Worm (Caenorhabditis elegans) whole organism, L4 larva: ENCODE results near the gene set-25.
"Not testable (repeated sequence)": the region's sequence is repeated elsewhere in the genome, so short reads cannot be mapped to it uniquely, and the experiment has no call there.

Source experiments
- D1046.2 ChIP-seq: fragments of 200-800 bp; sonication (Bioruptor generic); IDR thresholded peaks from 2 replicates; pipeline ENCODE4 v1.3.6; 2022; ENCODE audit warnings: missing genetic modification characterization, missing compliant biosample characterization
- R02D3.7 ChIP-seq: fragments of 150-350 bp; sonication (generic microtip); optimal IDR thresholded peaks from 3 replicates; lab custom pipeline; 2014; ENCODE audit warnings: missing biosample characterization, missing genetic modification characterization
- Y75B8A.6 ChIP-seq: fragments of 200-800 bp; sonication (Bioruptor generic); IDR thresholded peaks from 2 replicates; pipeline ENCODE4 v1.3.6; 2022; ENCODE audit warnings: missing genetic modification reagents, missing genetic modification characterization, missing compliant biosample characterization
- ZK337.2 ChIP-seq: fragments of 200-800 bp; sonication (Bioruptor generic); IDR thresholded peaks from 2 replicates; pipeline ENCODE4 v1.3.6; 2022; ENCODE audit warnings: missing genetic modification reagents, missing genetic modification characterization, missing compliant biosample characterization
- aha-1 ChIP-seq: fragments of 150-350 bp; peaks from one replicate; lab custom pipeline; 2014; ENCODE audit warnings: missing biosample characterization, missing genetic modification characterization
- attf-4 ChIP-seq: sonication (generic microtip); optimal IDR thresholded peaks from 3 replicates; lab custom pipeline; 2017; ENCODE audit warnings: missing biosample characterization, missing genetic modification characterization
- ceh-20 ChIP-seq: fragments of 200-800 bp; sonication (Bioruptor generic); IDR thresholded peaks from 2 replicates; pipeline ENCODE4 v1.3.6; 2022; ENCODE audit warnings: missing genetic modification reagents, missing genetic modification characterization, missing compliant biosample characterization
- ctbp-1 ChIP-seq: fragments of 200-800 bp; sonication (Bioruptor generic); IDR thresholded peaks from 2 replicates; pipeline ENCODE4 v1.3.6; 2022; ENCODE audit warnings: missing genetic modification reagents, missing genetic modification characterization, missing compliant biosample characterization
- dmd-8 ChIP-seq: fragments of 200-800 bp; sonication (Bioruptor generic); IDR thresholded peaks from 2 replicates; pipeline ENCODE4 v1.3.6; 2022; ENCODE audit warnings: missing genetic modification characterization, missing compliant biosample characterization
- dve-1 ChIP-seq: sonication (generic microtip); optimal IDR thresholded peaks from 2 replicates; lab custom pipeline; 2017; ENCODE audit warnings: antibody characterized with exemption, mild to moderate bottlenecking, missing genetic modification characterization, missing compliant biosample characterization; ENCODE audit not compliant: insufficient read depth
- egl-43 ChIP-seq: fragments of 200-800 bp; sonication (Bioruptor generic); IDR thresholded peaks from 2 replicates; pipeline ENCODE4 v1.3.6; 2022; ENCODE audit warnings: missing genetic modification reagents, missing genetic modification characterization, missing compliant biosample characterization
- fkh-10 ChIP-seq: fragments of 150-350 bp; optimal IDR thresholded peaks from 2 replicates; lab custom pipeline; 2014; ENCODE audit warnings: missing biosample characterization, missing genetic modification reagents, missing genetic modification characterization
- hif-1 ChIP-seq, 2 experiments: sonication (generic microtip); optimal IDR thresholded peaks; 2 replicates each; lab custom pipeline; 2016 to 2017; ENCODE audit warnings: missing compliant biosample characterization in 2 of 2, missing genetic modification characterization in 2 of 2, missing genetic modification reagents in 2 of 2, missing genotype in 2 of 2, mild to moderate bottlenecking in 1 of 2
- hlh-11 ChIP-seq: fragments of 200-800 bp; sonication (Bioruptor generic); optimal IDR thresholded peaks from 2 replicates; lab custom pipeline; 2018; ENCODE audit warnings: mild to moderate bottlenecking, missing genetic modification characterization, missing compliant biosample characterization
- lim-7 ChIP-seq: fragments of 200-800 bp; sonication (Bioruptor generic); IDR thresholded peaks from 2 replicates; pipeline ENCODE4 v1.3.6; 2022; ENCODE audit warnings: missing genetic modification characterization, missing compliant biosample characterization
- lin-1 ChIP-seq: fragments of 200-800 bp; sonication (Bioruptor generic); IDR thresholded peaks from 2 replicates; pipeline ENCODE4 v1.3.6; 2022; ENCODE audit warnings: missing genetic modification reagents, missing genetic modification characterization, missing compliant biosample characterization
- lin-38 ChIP-seq: fragments of 200-800 bp; sonication (Bioruptor generic); IDR thresholded peaks from 2 replicates; pipeline ENCODE4 v1.3.6; 2022; ENCODE audit warnings: missing genetic modification reagents, missing genetic modification characterization, missing compliant biosample characterization
- mes-2 ChIP-seq: sonication (generic microtip); optimal IDR thresholded peaks from 2 replicates; lab custom pipeline; 2016; ENCODE audit warnings: missing genotype, mild to moderate bottlenecking, missing genetic modification characterization, missing compliant biosample characterization; ENCODE audit not compliant: poor library complexity, severe bottlenecking
- mxl-3 ChIP-seq: fragments of 200-800 bp; sonication (Bioruptor generic); optimal IDR thresholded peaks from 2 replicates; lab custom pipeline; 2018; ENCODE audit warnings: mild to moderate bottlenecking, missing genetic modification characterization, missing compliant biosample characterization
- nhr-10 ChIP-seq: fragments of 150-350 bp; optimal IDR thresholded peaks from 2 replicates; lab custom pipeline; 2014; ENCODE audit warnings: missing biosample characterization, missing genetic modification characterization
- nhr-102 ChIP-seq: sonication (generic microtip); optimal IDR thresholded peaks from 2 replicates; lab custom pipeline; 2016; ENCODE audit warnings: mild to moderate bottlenecking, missing genetic modification characterization, moderate library complexity, missing compliant biosample characterization
- nhr-11 ChIP-seq: fragments of 150-350 bp; optimal IDR thresholded peaks from 2 replicates; lab custom pipeline; 2014; ENCODE audit warnings: missing biosample characterization, missing genetic modification characterization
- nhr-28 ChIP-seq: fragments of 150-350 bp; optimal IDR thresholded peaks from 2 replicates; lab custom pipeline; 2014; ENCODE audit warnings: missing biosample characterization, missing genetic modification characterization
- pha-4 ChIP-seq, 2 experiments: fragments of 150-350 bp in 1 of 2; fragments of 200-800 bp in 1 of 2; sonication (Bioruptor generic) in 1 of 2; IDR thresholded peaks in 1 of 2; optimal IDR thresholded peaks in 1 of 2; 2 replicates each; pipeline versions ENCODE4 v1.3.6 to Lab custom; 2014 to 2022; ENCODE audit warnings: missing genetic modification characterization in 2 of 2, missing genetic modification reagents in 2 of 2, missing biosample characterization in 1 of 2, missing compliant biosample characterization in 1 of 2
- php-3 ChIP-seq: fragments of 200-800 bp; sonication (Bioruptor generic); IDR thresholded peaks from 2 replicates; pipeline ENCODE4 v1.3.6; 2022; ENCODE audit warnings: missing genetic modification reagents, missing genetic modification characterization, missing compliant biosample characterization
- sdz-12 ChIP-seq: fragments of 200-800 bp; sonication (Bioruptor generic); optimal IDR thresholded peaks from 2 replicates; lab custom pipeline; 2018; ENCODE audit warnings: mild to moderate bottlenecking, missing genetic modification characterization, missing compliant biosample characterization
- set-16 ChIP-seq: fragments of 200-800 bp; sonication (Bioruptor generic); IDR thresholded peaks from 2 replicates; pipeline ENCODE4 v1.3.6; 2022; ENCODE audit warnings: missing genetic modification reagents, missing genetic modification characterization, missing compliant biosample characterization
- spr-1 ChIP-seq: sonication (generic microtip); optimal IDR thresholded peaks from 2 replicates; lab custom pipeline; 2016; ENCODE audit warnings: mild to moderate bottlenecking, missing genetic modification characterization, missing compliant biosample characterization
- tra-1 ChIP-seq: fragments of 200-800 bp; sonication (Bioruptor generic); IDR thresholded peaks from 2 replicates; pipeline ENCODE4 v1.3.6; 2022; ENCODE audit warnings: missing genetic modification reagents, missing genetic modification characterization, missing compliant biosample characterization
- unc-62 ChIP-seq, 3 experiments: fragments of 150-350 bp in 1 of 3; sonication (generic microtip); optimal IDR thresholded peaks in 2 of 3; peaks in 1 of 3; 1 replicate in 1 of 3; 2 replicates in 2 of 3; lab custom pipeline; 2014 to 2017; ENCODE audit warnings: missing biosample characterization in 3 of 3, missing genetic modification characterization in 3 of 3, missing genetic modification reagents in 3 of 3, missing genotype in 1 of 3
- vab-7 ChIP-seq: fragments of 200-800 bp; sonication (Bioruptor generic); IDR thresholded peaks from 2 replicates; pipeline ENCODE4 v1.3.6; 2022; ENCODE audit warnings: missing genetic modification reagents, missing genetic modification characterization, missing compliant biosample characterization
- ztf-7 ChIP-seq: fragments of 150-350 bp; optimal IDR thresholded peaks from 2 replicates; lab custom pipeline; 2014; ENCODE audit warnings: missing biosample characterization, missing genetic modification characterization

The set-25 gene

DNA sequence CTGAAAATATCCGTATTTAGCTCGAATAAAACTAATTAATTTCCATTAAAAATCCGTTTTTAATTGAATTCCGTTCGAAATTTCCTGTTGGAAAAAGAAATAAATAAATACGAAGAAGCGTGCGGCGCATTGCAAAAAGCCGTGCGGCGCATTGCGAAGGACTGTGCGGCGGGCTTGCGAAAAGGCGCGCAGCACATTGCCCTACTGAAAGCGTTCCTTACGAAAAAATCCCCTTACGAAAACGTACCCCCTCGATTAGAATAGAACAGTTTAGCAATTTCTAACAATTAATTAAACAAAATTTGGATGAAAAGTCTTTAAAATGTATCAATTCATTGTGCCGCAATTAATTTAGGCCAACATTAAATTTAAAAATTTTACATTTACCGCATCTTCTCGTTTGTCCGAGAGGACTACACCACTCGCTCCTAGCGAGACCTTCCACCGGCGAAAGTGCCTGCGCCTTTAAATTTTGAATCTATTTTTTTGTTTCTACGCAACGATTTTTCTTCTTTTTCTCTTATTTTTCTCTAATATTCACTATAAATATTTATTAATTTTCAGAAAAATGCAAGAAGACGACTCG lies 3.5 kb upstream of the set-25 start, which contains the start of gene npp-18 (continued):
- TF ChIP-seq mes-2 (tag; lab: Kevin White, UChicago) = peak; percentile 81
- peak; percentile 45; the same call in 1 of the 2 replicates for TF ChIP-seq php-3
- 0 out of 2 replicates have a peak, but pooled peaks have one; percentile 54 for TF ChIP-seq lin-1 (GFP tag; lab: Robert Waterston, UW)
- 0 out of 2 replicates have a peak, but pooled peaks have one; percentile 44 for TF ChIP-seq dmd-8
- peak; percentile 77; the same call in 1 of the 2 replicates for TF ChIP-seq D1046.2 (GFP tag; lab: Robert Waterston, UW)
- TF ChIP-seq set-16 = peak; percentile 55; the same call in 1 of the 2 replicates
- peak; percentile 67 for TF ChIP-seq vab-7 (GFP tag; lab: Robert Waterston, UW)
- TF ChIP-seq hlh-11 (tag; lab: Kevin White, UChicago) = peak; percentile 4
- peak; percentile 62; the same call in 1 of the 2 replicates for TF ChIP-seq lim-7 (GFP tag; lab: Robert Waterston, UW)
- peak; percentile 84 for TF ChIP-seq lin-38 (GFP tag; lab: Robert Waterston, UW)
- TF ChIP-seq pha-4 (GFP tag; IDR thresholded peaks at IDR 0.05; lab: Robert Waterston, UW) = peak; percentile 77
- TF ChIP-seq pha-4 (tag; optimal IDR thresholded peaks at IDR 0.05; lab: Kevin White, UChicago) = not testable (repeated sequence)
- TF ChIP-seq ztf-7 (tag; lab: Kevin White, UChicago) = peak; percentile 0
- peak; percentile 9 for TF ChIP-seq nhr-28
- peak; percentile 56 for TF ChIP-seq dve-1

DNA sequence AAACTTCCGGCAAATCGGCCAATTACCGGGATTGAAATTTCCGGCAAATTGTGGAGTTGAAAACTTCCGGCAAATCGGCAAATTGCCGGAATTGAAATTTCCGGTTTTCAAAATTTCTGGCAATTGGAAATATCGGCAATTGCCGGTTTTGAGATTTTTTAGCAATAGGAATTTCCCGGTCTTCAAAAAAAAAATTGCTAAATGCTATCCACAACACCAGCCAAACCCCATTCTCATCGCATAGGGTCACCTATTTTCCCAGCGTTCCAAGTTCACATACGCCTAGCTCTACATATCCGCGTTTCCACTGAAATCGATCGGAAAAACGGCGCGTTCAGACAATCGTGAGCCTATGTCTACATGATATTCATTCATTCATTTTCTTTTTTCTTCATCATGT lies 7.5 kb downstream of the set-25 start, which contains the start of gene F56A8.8:
F56A8.8 (plus strand) TSS at position 301 of the 400 bp plus-strand sequence.
- TF ChIP-seq ZK337.2 (GFP tag; lab: Robert Waterston, UW) (no peak), ceh-20 (0 out of 2 replicates have a peak, but pooled peaks have one; percentile 8), nhr-10 (tag; lab: Kevin White, UChicago) (no peak), pha-4 (GFP tag; IDR thresholded peaks at IDR 0.05; lab: Robert Waterston, UW) (0 out of 2 replicates have a peak, but pooled peaks have one; percentile 32), pha-4 (tag; optimal IDR thresholded peaks at IDR 0.05; lab: Kevin White, UChicago) (no peak)

DNA sequence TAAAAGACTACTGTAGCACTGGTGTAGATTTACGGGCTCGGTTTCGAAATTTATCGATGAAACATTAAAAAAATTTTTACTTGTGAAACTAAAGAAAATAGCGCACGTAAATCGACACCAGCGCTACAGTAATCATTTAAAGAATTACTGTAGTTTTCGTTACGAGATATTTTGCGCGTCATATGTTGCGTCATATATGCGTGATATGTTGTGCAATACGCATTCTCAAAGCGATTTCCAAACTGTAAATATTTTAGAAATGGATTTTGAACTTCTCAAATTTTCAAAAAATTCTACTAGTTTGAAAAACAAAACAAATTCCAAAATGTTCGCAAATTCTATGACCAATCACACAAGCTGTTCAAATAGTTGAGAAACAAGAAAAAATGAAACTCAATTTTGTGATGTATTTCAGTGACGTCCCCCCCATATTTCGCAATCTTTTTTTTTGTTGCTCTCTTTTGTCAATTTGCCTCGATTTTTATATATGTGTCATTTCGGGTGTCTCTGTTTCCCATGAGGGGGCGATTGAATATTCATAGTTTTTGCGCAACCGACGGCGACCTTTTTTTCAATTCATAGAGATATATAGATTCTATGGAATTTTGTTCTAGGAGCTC lies 14.9 kb downstream of the set-25 start:
- TF ChIP-seq ctbp-1 (GFP tag; lab: Robert Waterston, UW) = no peak
- TF ChIP-seq Y75B8A.6 (GFP tag; lab: Robert Waterston, UW) = no peak
- TF ChIP-seq fkh-10 (GFP tag; lab: Kevin White, UChicago) = peak; percentile 26
- peak in 1 of 2 experiments; percentile 73 for TF ChIP-seq unc-62 (GFP tag; optimal IDR thresholded peaks at IDR 0.05 in 1 of 2; lab: Kevin White, UChicago)
- TF ChIP-seq unc-62 (tag; optimal IDR thresholded peaks at IDR 0.05; lab: Kevin White, UChicago) = no peak
- no peak for TF ChIP-seq egl-43 (GFP tag; lab: Robert Waterston, UW)
- TF ChIP-seq tra-1 (GFP tag; lab: Robert Waterston, UW) = no peak
- peak; percentile 19 for TF ChIP-seq aha-1

- TF ChIP-seq mxl-3 (GFP tag; lab: Kevin White, UChicago) (no peak), R02D3.7 (tag; lab: Kevin White, UChicago) (no peak), pha-4 (GFP tag; IDR thresholded peaks at IDR 0.05; lab: Robert Waterston, UW) (no peak), pha-4 (tag; optimal IDR thresholded peaks at IDR 0.05; lab: Kevin White, UChicago) (no peak), nhr-11 (no peak), attf-4 (tag; lab: Kevin White, UChicago) (no peak), spr-1 (tag; lab: Kevin White, UChicago) (no peak), sdz-12 (no peak), hif-1 (tag; optimal IDR thresholded peaks at IDR 0.05; lab: Kevin White, UChicago) (no peak), nhr-102 (tag; lab: Kevin White, UChicago) (no peak)
Measured at ce11 chrIII:13276958-13277357, 15.9 kb downstream of the set-25 start, which contains the start of gene unc-64. Gene unc-64 (plus strand): TSS chrIII:13277258.
